Worm (Caenorhabditis elegans): ENCODE data around the gene mcp-1.

ce11 chrV:5982722-5983121 is 21.1 kb downstream of the mcp-1 start:
- TF ChIP-seq snpc-4 (tag; optimal IDR thresholded peaks at IDR 0.05): no peak
- TF ChIP-seq nhr-11 (tag; optimal IDR thresholded peaks at IDR 0.05): no peak
- TF ChIP-seq F37D6.2 (tag; optimal IDR thresholded peaks at IDR 0.05): no peak
- no peak for TF ChIP-seq nhr-41 (GFP tag; IDR thresholded peaks at IDR 0.05)
- no peak for TF ChIP-seq fos-1 (tag; optimal IDR thresholded peaks at IDR 0.05)
- no peak for TF ChIP-seq dpl-1 (GFP tag; optimal IDR thresholded peaks at IDR 0.05)
- no peak for TF ChIP-seq unc-62 (GFP tag; optimal IDR thresholded peaks at IDR 0.05 in 1 of 2)
- no peak for TF ChIP-seq unc-62 (tag; optimal IDR thresholded peaks at IDR 0.05)
- no peak for TF ChIP-seq egl-27 (tag; optimal IDR thresholded peaks at IDR 0.05)
- no peak for TF ChIP-seq hlh-11 (tag; optimal IDR thresholded peaks at IDR 0.05)
- TF ChIP-seq daf-16 (GFP tag; optimal IDR thresholded peaks at IDR 0.05): no peak
- TF ChIP-seq daf-16 (tag; optimal IDR thresholded peaks at IDR 0.05): no peak
- TF ChIP-seq Y75B8A.6 (GFP tag; IDR thresholded peaks at IDR 0.05): no peak
- no peak for TF ChIP-seq nhr-6 (tag; optimal IDR thresholded peaks at IDR 0.05)

All from whole organism, L4 larva.